Worm (Caenorhabditis elegans): Measurements from ENCODE around the gene T13F3.4.

DNA sequence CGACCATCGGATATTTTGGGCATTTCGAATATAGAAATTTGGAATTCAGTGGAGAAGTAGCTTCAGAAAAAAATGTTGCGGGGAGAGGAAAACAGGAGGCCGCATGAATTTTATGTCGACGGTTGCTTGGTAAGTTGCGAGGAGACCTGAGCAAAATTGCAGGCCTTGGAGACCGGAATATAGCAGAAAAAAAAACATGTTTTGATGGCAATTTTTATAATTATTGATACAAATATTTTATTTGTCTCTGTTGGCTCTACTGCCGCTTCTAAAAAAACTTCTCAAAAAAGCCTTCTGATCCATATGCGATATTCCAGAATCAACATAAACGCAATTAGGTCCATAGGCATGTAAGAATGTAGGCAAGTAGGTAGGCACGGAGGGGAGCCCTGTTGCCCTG is 8.9 kb upstream of the T13F3.4 start, which contains the start of gene pacl-1:
- TF ChIP-seq dao-5 (tag; optimal IDR thresholded peaks at IDR 0.05) (no peak), W03F9.2 (tag; optimal IDR thresholded peaks at IDR 0.05) (no peak)
